Worm (Caenorhabditis elegans): Measurements from ENCODE around the gene sdc-1.

sdc-1 gene

ce11 chrX:16271147-16271546 is 4.4 kb upstream of the sdc-1 start (continued):
- TF ChIP-seq lsy-27 (tag; optimal IDR thresholded peaks at IDR 0.05; ENCODE audit: borderline replicate concordance, insufficient read depth) (no peak), F10E7.11 (tag; optimal IDR thresholded peaks at IDR 0.05) (peak; percentile 43), pha-4 (tag; optimal IDR thresholded peaks at IDR 0.05) (no peak), egl-18 (GFP tag; IDR thresholded peaks at IDR 0.05) (no peak), athp-1 (tag; optimal IDR thresholded peaks at IDR 0.05) (no peak), sptf-2 (GFP tag; optimal IDR thresholded peaks at IDR 0.05) (no peak), T26A5.8 (tag; optimal IDR thresholded peaks at IDR 0.05) (no peak), dpff-1 (tag; optimal IDR thresholded peaks at IDR 0.05) (no peak), let-526 (GFP tag; IDR thresholded peaks at IDR 0.05) (no peak), T07F8.4 (tag; optimal IDR thresholded peaks at IDR 0.05) (peak; percentile 50), B0035.1 (tag; optimal IDR thresholded peaks at IDR 0.05) (no peak), lin-40 (tag; optimal IDR thresholded peaks at IDR 0.05) (peak; percentile 28), nfya-2 (GFP tag; IDR thresholded peaks at IDR 0.05) (no peak), C17E4.6 (GFP tag; IDR thresholded peaks at IDR 0.05) (no peak), F37B4.10 (GFP tag; IDR thresholded peaks at IDR 0.05) (no peak), egrh-3 (GFP tag; IDR thresholded peaks at IDR 0.05) (no peak), tbx-9 (tag; optimal IDR thresholded peaks at IDR 0.05; ENCODE audit: borderline replicate concordance) (no peak), hmg-20 (GFP tag; IDR thresholded peaks at IDR 0.05) (no peak), F23B12.7 (tag; optimal IDR thresholded peaks at IDR 0.05; ENCODE audit: insufficient read depth) (peak; percentile 60), F57C9.4 (tag; optimal IDR thresholded peaks at IDR 0.05) (no peak), K12H6.12 (tag; optimal IDR thresholded peaks at IDR 0.05) (no peak), tlf-1 (GFP tag; optimal IDR thresholded peaks at IDR 0.05) (no peak), him-1 (tag; optimal IDR thresholded peaks at IDR 0.05) (peak; percentile 69), B0336.3 (GFP tag; IDR thresholded peaks at IDR 0.05) (no peak), ceh-58 (GFP tag; IDR thresholded peaks at IDR 0.05) (no peak), ama-1 (optimal IDR thresholded peaks at IDR 0.05) (no peak), ama-1 (GFP tag; optimal IDR thresholded peaks at IDR 0.05) (peak in 1 of 2 experiments; percentile 87), lag-1 (GFP tag; IDR thresholded peaks at IDR 0.05) (no peak), pbrm-1 (GFP tag; IDR thresholded peaks at IDR 0.05) (peak; percentile 71), unc-62 (GFP tag; optimal IDR thresholded peaks at IDR 0.05) (no peak), Y95B8A.8 (GFP tag; IDR thresholded peaks at IDR 0.05) (no peak), somi-1 (GFP tag; optimal IDR thresholded peaks at IDR 0.05) (peak; percentile 38), ceh-40 (GFP tag; IDR thresholded peaks at IDR 0.05) (no peak), Y79H2A.3 (GFP tag; conservative IDR thresholded peaks at IDR 0.05) (no peak), aptf-2 (GFP tag; conservative IDR thresholded peaks at IDR 0.05) (no peak), ztf-25 (GFP tag; IDR thresholded peaks at IDR 0.05) (peak; percentile 82; the same call in 1 of the 2 replicates), nfya-1 (tag; optimal IDR thresholded peaks at IDR 0.05; ENCODE audit: borderline replicate concordance, insufficient read depth) (no peak), let-607 (tag; optimal IDR thresholded peaks at IDR 0.05) (peak in 1 of 2 experiments; percentile 40), mcd-1 (GFP tag; IDR thresholded peaks at IDR 0.05) (peak; percentile 12; the same call in 1 of the 2 replicates), nfyb-1 (GFP tag; IDR thresholded peaks at IDR 0.05) (peak; percentile 43; the same call in 1 of the 2 replicates), nhr-80 (tag; optimal IDR thresholded peaks at IDR 0.05) (peak; percentile 13), sea-2 (GFP tag; IDR thresholded peaks at IDR 0.05) (no peak), snpc-3.4 (tag; optimal IDR thresholded peaks at IDR 0.05) (peak; percentile 29), F55B11.4 (tag; optimal IDR thresholded peaks at IDR 0.05; ENCODE audit: borderline replicate concordance, insufficient read depth) (no peak), ztf-22 (GFP tag; optimal IDR thresholded peaks at IDR 0.05) (no peak), atf-7 (tag; optimal IDR thresholded peaks at IDR 0.05) (no peak), ccch-3 (GFP tag; optimal IDR thresholded peaks at IDR 0.05) (no peak), bed-2 (GFP tag; IDR thresholded peaks at IDR 0.05) (no peak), ztf-18 (tag; optimal IDR thresholded peaks at IDR 0.05) (peak; percentile 72)
